Worm (Caenorhabditis elegans): ENCODE results near the gene cisd-3.1.

The cisd-3.1 gene

ce11 chrIII:4552872-4553271 lies 10.2 kb downstream of the cisd-3.1 start:
- TF ChIP-seq dao-5 (tag; optimal IDR thresholded peaks at IDR 0.05): no peak
- no peak for TF ChIP-seq him-1 (tag; optimal IDR thresholded peaks at IDR 0.05)
- TF ChIP-seq W03F9.2 (tag; optimal IDR thresholded peaks at IDR 0.05): no peak

- TF ChIP-seq him-1 (tag; optimal IDR thresholded peaks at IDR 0.05): no peak
- TF ChIP-seq dao-5 (tag; optimal IDR thresholded peaks at IDR 0.05): no peak
- TF ChIP-seq W03F9.2 (tag; optimal IDR thresholded peaks at IDR 0.05): no peak
Measured at ce11 chrIII:4553316-4553715, 10.6 kb downstream of the cisd-3.1 start, which contains the start of gene imph-1. Gene imph-1 (plus strand): TSS chrIII:4553616.

ce11 chrIII:4555345-4555744 lies 12.7 kb downstream of the cisd-3.1 start:
- TF ChIP-seq him-1 (tag; optimal IDR thresholded peaks at IDR 0.05) (no peak), dao-5 (tag; optimal IDR thresholded peaks at IDR 0.05) (no peak), W03F9.2 (tag; optimal IDR thresholded peaks at IDR 0.05) (no peak)

- peak; percentile 34 for TF ChIP-seq W03F9.2 (tag; optimal IDR thresholded peaks at IDR 0.05)
- TF ChIP-seq him-1 (tag; optimal IDR thresholded peaks at IDR 0.05): peak; percentile 7
- no peak for TF ChIP-seq dao-5 (tag; optimal IDR thresholded peaks at IDR 0.05)
Measured at ce11 chrIII:4560393-4560890, 17.8 kb downstream of the cisd-3.1 start.

ce11 chrIII:4561286-4561685 lies 18.6 kb downstream of the cisd-3.1 start:
- no peak for TF ChIP-seq him-1 (tag; optimal IDR thresholded peaks at IDR 0.05)
- no peak for TF ChIP-seq dao-5 (tag; optimal IDR thresholded peaks at IDR 0.05)
- TF ChIP-seq W03F9.2 (tag; optimal IDR thresholded peaks at IDR 0.05): no peak

- TF ChIP-seq dao-5 (tag; optimal IDR thresholded peaks at IDR 0.05) (no peak), W03F9.2 (tag; optimal IDR thresholded peaks at IDR 0.05) (peak; percentile 43)
Measured at ce11 chrIII:4562070-4562788, 19.5 kb downstream of the cisd-3.1 start, which contains the start of gene pan-1. Gene pan-1 (plus strand): TSS chrIII:4562738.

ce11 chrIII:4568030-4568429 lies 25.3 kb downstream of the cisd-3.1 start, which contains the start of gene mlcd-1:
Gene mlcd-1 (minus strand): TSS chrIII:4568130.
- TF ChIP-seq dao-5 (tag; optimal IDR thresholded peaks at IDR 0.05) (no peak), W03F9.2 (tag; optimal IDR thresholded peaks at IDR 0.05) (no peak), him-1 (tag; optimal IDR thresholded peaks at IDR 0.05) (no peak)

- TF ChIP-seq dao-5 (tag; optimal IDR thresholded peaks at IDR 0.05) (peak; percentile 54), him-1 (tag; optimal IDR thresholded peaks at IDR 0.05) (peak; percentile 66), W03F9.2 (tag; optimal IDR thresholded peaks at IDR 0.05) (peak; percentile 80)
Measured at ce11 chrIII:4568455-4568854, 25.8 kb downstream of the cisd-3.1 start, which contains the start of gene idhg-1. Gene idhg-1 (plus strand): TSS chrIII:4568797.

- TF ChIP-seq him-1 (tag; optimal IDR thresholded peaks at IDR 0.05) (no peak), W03F9.2 (tag; optimal IDR thresholded peaks at IDR 0.05) (peak; percentile 48), dao-5 (tag; optimal IDR thresholded peaks at IDR 0.05) (no peak)
Measured at ce11 chrIII:4578385-4578903, 35.8 kb downstream of the cisd-3.1 start, which contains the start of the genes sel-5 and wdr-48. Gene sel-5 (minus strand): TSS chrIII:4578437. Gene wdr-48 (plus strand): TSS chrIII:4578853.

- TF ChIP-seq him-1 (tag; optimal IDR thresholded peaks at IDR 0.05): no peak
- TF ChIP-seq dao-5 (tag; optimal IDR thresholded peaks at IDR 0.05): no peak
- no peak for TF ChIP-seq W03F9.2 (tag; optimal IDR thresholded peaks at IDR 0.05)
Measured at ce11 chrIII:4581495-4581894, 38.8 kb downstream of the cisd-3.1 start, which contains the start of gene F35G12.12. Gene F35G12.12 (plus strand): TSS chrIII:4581795.

ce11 chrIII:4584068-4584566 lies 41.4 kb downstream of the cisd-3.1 start, which contains the start of gene F35G12.5:
Gene F35G12.5 (plus strand): TSS chrIII:4584118.
- TF ChIP-seq him-1 (tag; optimal IDR thresholded peaks at IDR 0.05): no peak

ce11 chrIII:4587177-4587576 lies 44.5 kb downstream of the cisd-3.1 start, which contains the start of the genes F35G12.7 and smc-4:
Gene F35G12.7 (minus strand): TSS chrIII:4587330.
Gene smc-4 (plus strand): TSS chrIII:4587501.
- TF ChIP-seq dao-5 (tag; optimal IDR thresholded peaks at IDR 0.05) (no peak), him-1 (tag; optimal IDR thresholded peaks at IDR 0.05) (no peak), W03F9.2 (tag; optimal IDR thresholded peaks at IDR 0.05) (no peak)

- TF ChIP-seq W03F9.2 (tag; optimal IDR thresholded peaks at IDR 0.05): no peak
- no peak for TF ChIP-seq dao-5 (tag; optimal IDR thresholded peaks at IDR 0.05)
- TF ChIP-seq him-1 (tag; optimal IDR thresholded peaks at IDR 0.05): no peak
Measured at ce11 chrIII:4593098-4593697, 50.5 kb downstream of the cisd-3.1 start, which contains the start of gene erh-2. Gene erh-2 (plus strand): TSS chrIII:4593231.
